Fruit fly (Drosophila melanogaster) whole organism, embryonic: ENCODE data around the gene spn-B.

ENCODE experiments used
- Abd-B ChIP-seq: fragments of 200-800 bp; sonication (Bioruptor generic); optimal IDR thresholded peaks from 2 replicates; lab custom pipeline; 2018; ENCODE audit warnings: missing biosample characterization, mild to moderate bottlenecking, missing genetic modification characterization, moderate library complexity
- Antp ChIP-seq: fragments of 200-800 bp; sonication (Bioruptor generic); optimal IDR thresholded peaks from 3 replicates; lab custom pipeline; 2016; ENCODE audit warnings: missing biosample characterization, missing genetic modification characterization
- Atf6 ChIP-seq: fragments of 200-800 bp; sonication (Bioruptor generic); IDR thresholded peaks from 2 replicates; pipeline ENCODE4 v1.3.6; 2022; ENCODE audit warnings: missing biosample characterization, missing genetic modification characterization
- Bdp1 ChIP-seq: fragments of 200-800 bp; sonication (Bioruptor generic); optimal IDR thresholded peaks from 3 replicates; lab custom pipeline; 2016; ENCODE audit warnings: missing biosample characterization, missing genetic modification characterization
- Bteb2 ChIP-seq: fragments of 200-800 bp; sonication (Bioruptor generic); optimal IDR thresholded peaks from 2 replicates; lab custom pipeline; 2016; ENCODE audit warnings: missing biosample characterization, missing genetic modification characterization
- CG10147 ChIP-seq: fragments of 200-800 bp; sonication (Bioruptor generic); optimal IDR thresholded peaks from 2 replicates; lab custom pipeline; 2019; ENCODE audit warnings: missing biosample characterization, mild to moderate bottlenecking, missing genetic modification characterization, moderate library complexity
- CG10209 ChIP-seq: fragments of 200-800 bp; sonication (Bioruptor generic); optimal IDR thresholded peaks from 3 replicates; lab custom pipeline; 2017; ENCODE audit warnings: missing biosample characterization, mild to moderate bottlenecking, missing genetic modification characterization, missing genetic modification reagents
- CG10267 ChIP-seq: fragments of 200-800 bp; sonication (Bioruptor generic); optimal IDR thresholded peaks from 2 replicates; lab custom pipeline; 2018; ENCODE audit warnings: missing biosample characterization, mild to moderate bottlenecking, missing genetic modification characterization, moderate library complexity
- CG10565 ChIP-seq: fragments of 200-800 bp; sonication (Bioruptor generic); optimal IDR thresholded peaks from 3 replicates; lab custom pipeline; 2016; ENCODE audit warnings: missing biosample characterization, mild to moderate bottlenecking, missing genetic modification characterization
- CG11504 ChIP-seq: fragments of 200-800 bp; sonication (Bioruptor generic); optimal IDR thresholded peaks from 3 replicates; lab custom pipeline; 2019; ENCODE audit warnings: missing biosample characterization, mild to moderate bottlenecking, missing genetic modification characterization, moderate library complexity
- CG12236 ChIP-seq: fragments of 200-800 bp; sonication (Bioruptor generic); optimal IDR thresholded peaks from 2 replicates; lab custom pipeline; 2016; ENCODE audit warnings: missing biosample characterization, missing genetic modification characterization
- CG16863 ChIP-seq: fragments of 200-800 bp; sonication (Bioruptor generic); optimal IDR thresholded peaks from 3 replicates; lab custom pipeline; 2016; ENCODE audit warnings: missing biosample characterization, missing genetic modification characterization
- CG17385 ChIP-seq: fragments of 200-800 bp; sonication (Bioruptor generic); optimal IDR thresholded peaks from 3 replicates; lab custom pipeline; 2018; ENCODE audit warnings: missing biosample characterization, mild to moderate bottlenecking, missing genetic modification characterization
- CG5953 ChIP-seq: fragments of 200-800 bp; sonication (Bioruptor generic); IDR thresholded peaks from 2 replicates; pipeline ENCODE4 v1.3.6; 2022; ENCODE audit warnings: missing biosample characterization, missing genetic modification characterization
- CG6175 ChIP-seq: fragments of 200-800 bp; sonication (Bioruptor generic); IDR thresholded peaks from 3 replicates; pipeline ENCODE4 v1.3.6; 2022; ENCODE audit warnings: missing biosample characterization, missing genetic modification characterization
- CG6272 ChIP-seq: fragments of 200-800 bp; sonication (Bioruptor generic); IDR thresholded peaks from 2 replicates; pipeline ENCODE4 v1.3.6; 2022; ENCODE audit warnings: missing biosample characterization, missing genetic modification characterization
- CG6654 ChIP-seq: fragments of 200-800 bp; sonication (Bioruptor generic); optimal IDR thresholded peaks from 2 replicates; lab custom pipeline; 2017; ENCODE audit warnings: missing biosample characterization, mild to moderate bottlenecking, missing genetic modification characterization
- CG6689 ChIP-seq: fragments of 200-800 bp; sonication (Bioruptor generic); IDR thresholded peaks from 2 replicates; pipeline ENCODE4 v1.3.6; 2022; ENCODE audit warnings: missing biosample characterization, missing genetic modification characterization
- CG8281 ChIP-seq: fragments of 200-800 bp; sonication (Bioruptor generic); optimal IDR thresholded peaks from 2 replicates; lab custom pipeline; 2018; ENCODE audit warnings: missing biosample characterization, mild to moderate bottlenecking, missing genetic modification characterization, moderate library complexity
- CG8765 ChIP-seq: fragments of 200-800 bp; sonication (Bioruptor generic); IDR thresholded peaks from 2 replicates; pipeline ENCODE4 v1.3.6; 2022; ENCODE audit warnings: missing biosample characterization, missing genetic modification characterization
- Dref ChIP-seq: fragments of 200-800 bp; sonication (Bioruptor generic); IDR thresholded peaks from 2 replicates; pipeline ENCODE4 v1.3.6; 2022; ENCODE audit warnings: missing biosample characterization, missing genetic modification characterization
- Drgx ChIP-seq: fragments of 200-800 bp; sonication (Bioruptor generic); IDR thresholded peaks from 2 replicates; pipeline ENCODE4 v1.3.6; 2022; ENCODE audit warnings: missing biosample characterization, missing genetic modification characterization
- Ets65A ChIP-seq: fragments of 200-800 bp; sonication (Bioruptor generic); peaks from one replicate; lab custom pipeline; 2016; ENCODE audit warnings: missing biosample characterization, missing genetic modification characterization
- Gug ChIP-seq: fragments of 200-800 bp; sonication (Bioruptor generic); IDR thresholded peaks from 4 replicates; pipeline ENCODE4 v1.3.6; 2022; ENCODE audit warnings: missing biosample characterization, missing genetic modification characterization
- Hr39 ChIP-seq: fragments of >200 bp; optimal IDR thresholded peaks from 2 replicates; lab custom pipeline; 2017
- MESR4 ChIP-seq: fragments of 200-800 bp; sonication (Bioruptor generic); optimal IDR thresholded peaks from 2 replicates; lab custom pipeline; 2018; ENCODE audit warnings: missing biosample characterization, mild to moderate bottlenecking, missing genetic modification characterization, moderate library complexity
- Neu2 ChIP-seq: fragments of 200-800 bp; sonication (Bioruptor generic); optimal IDR thresholded peaks from 3 replicates; lab custom pipeline; 2016; ENCODE audit warnings: missing biosample characterization, missing genetic modification characterization, borderline replicate concordance
- Nf-YB ChIP-seq: fragments of 200-800 bp; sonication (Bioruptor generic); optimal IDR thresholded peaks from 3 replicates; lab custom pipeline; 2019; ENCODE audit warnings: missing biosample characterization, mild to moderate bottlenecking, missing genetic modification characterization, moderate library complexity
- Sin3A ChIP-seq: fragments of >200 bp; optimal IDR thresholded peaks from 2 replicates; lab custom pipeline; 2018
- Xrp1 ChIP-seq: fragments of 200-800 bp; sonication (Bioruptor generic); IDR thresholded peaks from 2 replicates; pipeline ENCODE4 v1.3.6; 2022; ENCODE audit warnings: missing biosample characterization, missing genetic modification characterization
- aop ChIP-seq: fragments of 200-800 bp; sonication (Bioruptor generic); IDR thresholded peaks from 2 replicates; pipeline ENCODE4 v1.3.6; 2022; ENCODE audit warnings: missing biosample characterization, missing genetic modification characterization
- br ChIP-seq: fragments of >200 bp; optimal IDR thresholded peaks from 2 replicates; lab custom pipeline; 2017
- cad ChIP-seq: fragments of >200 bp; optimal IDR thresholded peaks from 2 replicates; lab custom pipeline; 2017; ENCODE audit warnings: missing biosample characterization, missing genetic modification characterization
- cas ChIP-seq: fragments of 200-800 bp; sonication (Bioruptor generic); IDR thresholded peaks from 2 replicates; pipeline ENCODE4 v1.3.6; 2022; ENCODE audit warnings: missing biosample characterization, missing genetic modification characterization
- croc ChIP-seq: fragments of 200-800 bp; sonication (Bioruptor generic); conservative IDR thresholded peaks from 3 replicates; pipeline ENCODE4 v1.3.6; 2022; ENCODE audit warnings: missing biosample characterization, missing genetic modification characterization
- crp ChIP-seq, 2 experiments: fragments of 200-800 bp; sonication (Bioruptor generic); optimal IDR thresholded peaks; 2 replicates in 1 of 2; 3 replicates in 1 of 2; lab custom pipeline; 2017; ENCODE audit warnings: missing biosample characterization in 2 of 2, missing genetic modification characterization in 2 of 2, mild to moderate bottlenecking in 1 of 2, moderate library complexity in 1 of 2
- da ChIP-seq: fragments of 200-800 bp; sonication (Bioruptor generic); optimal IDR thresholded peaks from 2 replicates; lab custom pipeline; 2016; ENCODE audit warnings: missing biosample characterization, missing genetic modification characterization
- dan ChIP-seq: fragments of 200-800 bp; sonication (Bioruptor generic); IDR thresholded peaks from 2 replicates; pipeline ENCODE4 v1.3.6; 2022; ENCODE audit warnings: missing biosample characterization, missing genetic modification characterization
- eyg ChIP-seq: fragments of 200-800 bp; sonication (Bioruptor generic); optimal IDR thresholded peaks from 3 replicates; lab custom pipeline; 2016; ENCODE audit warnings: missing biosample characterization, missing genetic modification characterization
- hbn ChIP-seq: fragments of 200-800 bp; sonication (Bioruptor generic); IDR thresholded peaks from 2 replicates; pipeline ENCODE4 v1.3.6; 2022; ENCODE audit warnings: missing biosample characterization, missing genetic modification characterization; ENCODE audit not compliant: partially characterized antibody
- knrl ChIP-seq: fragments of 200-800 bp; sonication (Bioruptor generic); IDR thresholded peaks from 3 replicates; pipeline ENCODE4 v1.3.6; 2022; ENCODE audit warnings: missing biosample characterization, missing genetic modification characterization; ENCODE audit not compliant: partially characterized antibody
- nmo ChIP-seq: fragments of 200-800 bp; sonication (Bioruptor generic); optimal IDR thresholded peaks from 2 replicates; lab custom pipeline; 2018; ENCODE audit warnings: missing biosample characterization, mild to moderate bottlenecking, missing genetic modification characterization, moderate library complexity
- pros ChIP-seq: fragments of 200-800 bp; sonication (Bioruptor generic); optimal IDR thresholded peaks from 3 replicates; lab custom pipeline; 2019; ENCODE audit warnings: missing biosample characterization, mild to moderate bottlenecking, missing genetic modification characterization, moderate library complexity
- rib ChIP-seq: fragments of 200-800 bp; sonication (Bioruptor generic); IDR thresholded peaks from 2 replicates; pipeline ENCODE4 v1.3.6; 2022; ENCODE audit warnings: missing biosample characterization, missing genetic modification characterization
- sc ChIP-seq, 3 experiments: fragments of >200 bp in 2 of 3; fragments of 200-800 bp in 1 of 3; sonication (Bioruptor generic) in 1 of 3; optimal IDR thresholded peaks; 2 replicates in 2 of 3; 3 replicates in 1 of 3; lab custom pipeline; 2017; ENCODE audit warnings: mild to moderate bottlenecking in 1 of 3, missing biosample characterization in 1 of 3, missing genetic modification characterization in 1 of 3, missing genetic modification reagents in 1 of 3
- scrt ChIP-seq: fragments of 200-800 bp; sonication (Bioruptor generic); optimal IDR thresholded peaks from 2 replicates; lab custom pipeline; 2018; ENCODE audit warnings: missing biosample characterization, mild to moderate bottlenecking, missing genetic modification characterization, moderate library complexity
- slp2 ChIP-seq: fragments of 200-800 bp; sonication (Bioruptor generic); optimal IDR thresholded peaks from 2 replicates; lab custom pipeline; 2016; ENCODE audit warnings: missing biosample characterization, missing genetic modification characterization
- sna ChIP-seq: fragments of 200-800 bp; sonication (Bioruptor generic); IDR thresholded peaks from 2 replicates; pipeline ENCODE4 v1.3.6; 2022; ENCODE audit warnings: missing biosample characterization, missing genetic modification characterization; ENCODE audit not compliant: partially characterized antibody
- so ChIP-seq: fragments of 200-800 bp; sonication (Bioruptor generic); IDR thresholded peaks from 3 replicates; pipeline ENCODE4 v1.3.6; 2022; ENCODE audit warnings: missing biosample characterization, missing genetic modification characterization
- tx ChIP-seq: fragments of 200-800 bp; sonication (Bioruptor generic); optimal IDR thresholded peaks from 2 replicates; lab custom pipeline; 2016; ENCODE audit warnings: missing biosample characterization, missing genetic modification characterization
- vvl ChIP-seq: fragments of 200-800 bp; sonication (Bioruptor generic); IDR thresholded peaks from 2 replicates; pipeline ENCODE4 v1.3.6; 2022; ENCODE audit warnings: missing biosample characterization, missing genetic modification characterization

Gene spn-B

dm6 chr3R:14279311-14279998 lies 48.4 kb upstream of the spn-B start (continued):
- TF ChIP-seq hbn (GFP tag; lab: Robert Waterston, UW): no peak
- TF ChIP-seq Antp (GFP tag; lab: Kevin White, UChicago): no peak
- no peak for TF ChIP-seq Nf-YB (GFP tag; lab: Kevin White, UChicago)
- no peak for TF ChIP-seq CG6272
- no peak for TF ChIP-seq sc (optimal IDR thresholded peaks at IDR 0.05; lab: Kevin White, UChicago)
- no peak for TF ChIP-seq sc (GFP tag; optimal IDR thresholded peaks at IDR 0.05; lab: Kevin White, UChicago)
- no peak for TF ChIP-seq br
- TF ChIP-seq croc: no peak
- peak; percentile 27 for TF ChIP-seq CG10147 (GFP tag; lab: Kevin White, UChicago)
- no peak for TF ChIP-seq Bdp1 (GFP tag; lab: Kevin White, UChicago)
- no peak for TF ChIP-seq CG8281 (tag; lab: Kevin White, UChicago)
- no peak for TF ChIP-seq CG10565 (GFP tag; lab: Kevin White, UChicago)
- no peak for TF ChIP-seq CG5953 (GFP tag; lab: Robert Waterston, UW)
- peak; percentile 58 for TF ChIP-seq Xrp1 (GFP tag; lab: Robert Waterston, UW)
- TF ChIP-seq sna (GFP tag; lab: Robert Waterston, UW): no peak
- peak; percentile 10 for TF ChIP-seq Abd-B (GFP tag; lab: Kevin White, UChicago)
- no peak for TF ChIP-seq dan (GFP tag; lab: Robert Waterston, UW)
- TF ChIP-seq MESR4 (GFP tag; lab: Kevin White, UChicago): no peak
- no peak for TF ChIP-seq pros (GFP tag; lab: Kevin White, UChicago)
- no peak for TF ChIP-seq Atf6
- TF ChIP-seq Ets65A (GFP tag; lab: Kevin White, UChicago): no peak
- peak; percentile 62 for TF ChIP-seq CG11504 (tag; lab: Kevin White, UChicago)
- no peak for TF ChIP-seq aop (GFP tag; lab: Robert Waterston, UW)
- no peak for TF ChIP-seq knrl (GFP tag; lab: Robert Waterston, UW)
- TF ChIP-seq CG17385 (GFP tag; lab: Kevin White, UChicago): no peak
- TF ChIP-seq eyg (GFP tag; lab: Kevin White, UChicago): no peak
- peak; percentile 14 for TF ChIP-seq nmo
- TF ChIP-seq Sin3A (lab: Kevin White, UChicago): no peak
- TF ChIP-seq cas: no peak
- TF ChIP-seq CG12236 (GFP tag; lab: Kevin White, UChicago): no peak
- TF ChIP-seq CG6689 (GFP tag; lab: Robert Waterston, UW): 0 out of 2 replicates have a peak, but pooled peaks have one; percentile 19
- TF ChIP-seq tx (GFP tag; lab: Kevin White, UChicago): no peak
- no peak for TF ChIP-seq cad (GFP tag; lab: Kevin White, UChicago)
- TF ChIP-seq CG10267 (tag; lab: Kevin White, UChicago): peak; percentile 22
- TF ChIP-seq slp2 (GFP tag; lab: Kevin White, UChicago): no peak
- no peak for TF ChIP-seq rib
- TF ChIP-seq CG16863 (GFP tag; lab: Kevin White, UChicago): no peak
- no peak for TF ChIP-seq CG8765 (GFP tag; lab: Robert Waterston, UW)
- no peak for TF ChIP-seq crp (GFP tag; optimal IDR thresholded peaks at IDR 0.05; lab: Kevin White, UChicago)
- no peak for TF ChIP-seq Dref (GFP tag; lab: Robert Waterston, UW)
- TF ChIP-seq CG6654 (GFP tag; lab: Kevin White, UChicago): no peak
- no peak for TF ChIP-seq Bteb2 (GFP tag; lab: Kevin White, UChicago)
- TF ChIP-seq Neu2 (GFP tag; lab: Kevin White, UChicago): no peak
- no peak for TF ChIP-seq Hr39 (lab: Kevin White, UChicago)
- no peak for TF ChIP-seq Gug (GFP tag; lab: Robert Waterston, UW)
- no peak for TF ChIP-seq scrt
- TF ChIP-seq da (GFP tag; lab: Kevin White, UChicago): no peak
- no peak for TF ChIP-seq so (GFP tag; lab: Robert Waterston, UW)
- no peak for TF ChIP-seq CG6175 (GFP tag; lab: Robert Waterston, UW)
- TF ChIP-seq vvl: peak; percentile 46; the same call in 1 of the 2 replicates
- TF ChIP-seq CG10209 (GFP tag; lab: Kevin White, UChicago): no peak
- TF ChIP-seq Drgx: 0 out of 2 replicates have a peak, but pooled peaks have one; percentile 41
